Worm (Caenorhabditis elegans) whole organism, late embryonic: ENCODE results near the gene prp-40.

ENCODE experiments used
- ama-1 ChIP-seq: fragments of 150-350 bp; optimal IDR thresholded peaks from 2 replicates; lab custom pipeline; 2014
- ceh-45 ChIP-seq: fragments of 200-800 bp; sonication (Bioruptor generic); IDR thresholded peaks from 2 replicates; pipeline ENCODE4 v1.3.6; 2022; ENCODE audit warnings: missing genetic modification reagents, missing genetic modification characterization, missing compliant biosample characterization
- ceh-48 ChIP-seq: sonication (generic microtip); optimal IDR thresholded peaks from 2 replicates; lab custom pipeline; 2016; ENCODE audit warnings: missing genetic modification characterization, inconsistent platforms, missing compliant biosample characterization
- pax-1 ChIP-seq: fragments of 150-350 bp; optimal IDR thresholded peaks from 2 replicates; lab custom pipeline; 2014; ENCODE audit warnings: missing biosample characterization, missing genetic modification characterization

ce11 chrIII:9500267-9500666, 21.6 kb upstream of the prp-40 start, which contains the start of gene sod-4:
- TF ChIP-seq ama-1 (lab: Kevin White, UChicago) = no peak
- no peak for TF ChIP-seq pax-1 (tag; lab: Kevin White, UChicago)
- no peak for TF ChIP-seq ceh-48
- TF ChIP-seq ceh-45 (GFP tag; lab: Robert Waterston, UW) = no peak
